Worm (Caenorhabditis elegans): ENCODE measurements around the gene cki-1.

The cki-1 gene

DNA sequence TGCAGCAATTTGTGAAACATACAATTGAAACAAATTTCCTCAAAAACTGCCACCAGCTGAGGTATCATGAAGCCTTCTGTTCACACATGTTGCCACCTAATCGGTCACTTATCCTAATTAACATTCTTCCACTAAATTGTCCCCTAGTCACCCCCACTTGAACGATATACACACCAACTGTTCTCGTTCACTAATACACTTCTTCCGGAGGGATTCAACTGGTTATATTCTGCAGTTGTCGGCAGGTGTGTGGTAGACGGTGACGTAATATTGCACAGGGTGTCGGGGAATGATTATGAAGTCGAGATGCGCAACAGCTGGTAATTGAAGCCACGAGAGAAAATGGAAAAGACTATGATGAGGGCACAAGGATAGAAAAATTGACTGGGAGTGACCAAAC lies 4.4 kb downstream of the cki-1 start:
- TF ChIP-seq mml-1 (tag; optimal IDR thresholded peaks at IDR 0.05) (no peak), ceh-28 (tag; optimal IDR thresholded peaks at IDR 0.05) (no peak), tbx-2 (tag; optimal IDR thresholded peaks at IDR 0.05) (no peak), pqm-1 (tag; optimal IDR thresholded peaks at IDR 0.05) (no peak), nhr-11 (tag; optimal IDR thresholded peaks at IDR 0.05) (no peak), egl-5 (tag; optimal IDR thresholded peaks at IDR 0.05) (no peak), snpc-4 (tag; optimal IDR thresholded peaks at IDR 0.05) (no peak), elt-2 (tag; optimal IDR thresholded peaks at IDR 0.05) (no peak), nhr-28 (tag; optimal IDR thresholded peaks at IDR 0.05) (no peak), lsy-12 (tag; optimal IDR thresholded peaks at IDR 0.05) (no peak), nhr-43 (tag; optimal IDR thresholded peaks at IDR 0.05; ENCODE audit: poor library complexity, severe bottlenecking) (no peak), pha-4 (tag; optimal IDR thresholded peaks at IDR 0.05) (no peak), nfya-1 (tag; optimal IDR thresholded peaks at IDR 0.05; ENCODE audit: insufficient read depth) (no peak), ceh-9 (tag; optimal IDR thresholded peaks at IDR 0.05) (no peak)

DNA sequence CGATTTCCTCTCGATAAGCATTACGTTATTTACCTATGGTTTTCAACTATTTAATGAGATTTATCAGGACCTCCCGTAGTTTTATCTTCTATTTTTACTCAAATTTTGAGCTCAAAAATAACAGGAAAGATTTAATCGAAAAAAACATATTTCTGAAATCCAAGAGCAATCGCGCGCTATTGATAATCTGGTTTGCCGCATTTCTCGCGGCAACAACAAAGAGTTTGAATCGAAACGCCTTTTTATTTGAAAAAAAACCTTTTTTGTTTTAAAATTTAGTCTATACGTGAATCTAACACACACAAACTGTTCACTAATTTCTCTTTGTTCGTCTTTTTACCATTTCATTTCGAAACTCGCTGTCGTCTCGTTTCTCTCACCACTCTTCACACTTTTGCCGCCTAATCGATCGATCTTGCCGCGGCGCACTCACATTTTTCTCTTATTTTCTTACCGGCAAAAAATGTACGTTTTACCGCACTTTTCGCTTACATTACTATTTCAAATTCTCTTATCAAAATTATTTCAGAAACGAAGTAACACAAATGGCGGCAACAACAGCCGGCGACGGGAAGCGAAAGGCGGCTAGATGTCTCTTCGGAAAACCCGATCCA lies 5.2 kb downstream of the cki-1 start, which contains the start of gene cki-2:
TSS of gene cki-2 (plus strand) at position 337 of the 614 bp plus-strand sequence.
- TF ChIP-seq hmg-11 (tag; optimal IDR thresholded peaks at IDR 0.05) (no peak), nhr-77 (tag; optimal IDR thresholded peaks at IDR 0.05) (no peak), egl-27 (tag; optimal IDR thresholded peaks at IDR 0.05) (no peak), nhr-11 (tag; optimal IDR thresholded peaks at IDR 0.05) (no peak), aly-2 (tag; optimal IDR thresholded peaks at IDR 0.05) (no peak), lin-15B (tag; optimal IDR thresholded peaks at IDR 0.05) (peak; percentile 25), pha-4 (tag; optimal IDR thresholded peaks at IDR 0.05) (peak; percentile 13), snpc-4 (tag; optimal IDR thresholded peaks at IDR 0.05) (no peak), tbx-2 (tag; optimal IDR thresholded peaks at IDR 0.05) (no peak), unc-39 (tag; optimal IDR thresholded peaks at IDR 0.05) (no peak), pqm-1 (tag; optimal IDR thresholded peaks at IDR 0.05) (no peak), elt-3 (tag; optimal IDR thresholded peaks at IDR 0.05) (no peak), fos-1 (tag; optimal IDR thresholded peaks at IDR 0.05) (no peak), ZK546.5 (tag; optimal IDR thresholded peaks at IDR 0.05) (no peak), unc-62 (GFP tag; optimal IDR thresholded peaks at IDR 0.05) (no peak), ceh-28 (tag; optimal IDR thresholded peaks at IDR 0.05) (no peak), skn-1 (tag; optimal IDR thresholded peaks at IDR 0.05) (no peak), ceh-16 (tag; optimal IDR thresholded peaks at IDR 0.05) (no peak), nhr-67 (tag; optimal IDR thresholded peaks at IDR 0.05) (no peak), ztf-11 (tag; optimal IDR thresholded peaks at IDR 0.05) (no peak), nfya-1 (tag; optimal IDR thresholded peaks at IDR 0.05; ENCODE audit: insufficient read depth) (peak; percentile 39), nhr-76 (tag; optimal IDR thresholded peaks at IDR 0.05) (no peak), nhr-12 (tag; optimal IDR thresholded peaks at IDR 0.05) (no peak), nhr-237 (tag; optimal IDR thresholded peaks at IDR 0.05) (no peak), lsy-12 (tag; optimal IDR thresholded peaks at IDR 0.05) (no peak), nhr-43 (tag; optimal IDR thresholded peaks at IDR 0.05; ENCODE audit: poor library complexity, severe bottlenecking) (no peak), daf-12 (tag; optimal IDR thresholded peaks at IDR 0.05) (no peak), ceh-82 (tag; optimal IDR thresholded peaks at IDR 0.05) (no peak), nhr-23 (tag; optimal IDR thresholded peaks at IDR 0.05) (no peak), mml-1 (tag; optimal IDR thresholded peaks at IDR 0.05) (no peak), elt-2 (tag; optimal IDR thresholded peaks at IDR 0.05) (peak; percentile 54), mdl-1 (tag; optimal IDR thresholded peaks at IDR 0.05) (no peak), R02D3.7 (tag; optimal IDR thresholded peaks at IDR 0.05) (no peak)

DNA sequence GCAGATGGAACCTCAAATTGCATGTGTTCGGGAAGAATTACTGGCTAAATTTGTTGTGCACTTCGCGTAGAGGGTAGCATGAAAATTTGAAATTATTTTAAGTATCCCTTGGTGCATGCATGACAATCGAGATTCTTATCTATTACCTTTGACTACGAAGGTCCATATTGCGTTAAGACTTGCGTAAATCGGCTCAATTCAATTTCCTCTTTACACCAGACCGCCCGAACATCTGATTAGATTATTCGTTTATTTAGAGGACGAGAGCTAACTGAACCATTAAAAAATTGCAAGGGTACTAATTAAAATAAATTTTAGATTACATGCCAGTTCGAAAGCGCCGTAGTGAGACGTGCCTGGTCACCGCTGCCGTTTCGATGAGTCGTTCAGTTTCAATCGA lies 6.5 kb downstream of the cki-1 start:
- TF ChIP-seq pqm-1 (tag; optimal IDR thresholded peaks at IDR 0.05) = no peak
- no peak for TF ChIP-seq nhr-11 (tag; optimal IDR thresholded peaks at IDR 0.05)
- no peak for TF ChIP-seq elt-2 (tag; optimal IDR thresholded peaks at IDR 0.05)
- no peak for TF ChIP-seq nhr-76 (tag; optimal IDR thresholded peaks at IDR 0.05)
- TF ChIP-seq ZK546.5 (tag; optimal IDR thresholded peaks at IDR 0.05) = no peak
- TF ChIP-seq tbx-2 (tag; optimal IDR thresholded peaks at IDR 0.05) = no peak
- TF ChIP-seq elt-3 (tag; optimal IDR thresholded peaks at IDR 0.05) = no peak
- no peak for TF ChIP-seq sea-2 (GFP tag; optimal IDR thresholded peaks at IDR 0.05)
- TF ChIP-seq fos-1 (tag; optimal IDR thresholded peaks at IDR 0.05) = no peak
- TF ChIP-seq fkh-2 (tag; optimal IDR thresholded peaks at IDR 0.05) = no peak
- TF ChIP-seq mdl-1 (tag; optimal IDR thresholded peaks at IDR 0.05) = no peak
- TF ChIP-seq lin-39 (tag; optimal IDR thresholded peaks at IDR 0.05) = no peak
- no peak for TF ChIP-seq jun-1 (tag; optimal IDR thresholded peaks at IDR 0.05)
- no peak for TF ChIP-seq ztf-11 (tag; optimal IDR thresholded peaks at IDR 0.05)
- TF ChIP-seq unc-62 (GFP tag; optimal IDR thresholded peaks at IDR 0.05) = no peak

Data from whole organism, L3 larva.